Fruit fly (Drosophila melanogaster): ENCODE measurements around the gene rdx.
A peak's percentile ranks its signal among the peaks of the same experiment; 100 is the strongest.

Gene rdx

DNA sequence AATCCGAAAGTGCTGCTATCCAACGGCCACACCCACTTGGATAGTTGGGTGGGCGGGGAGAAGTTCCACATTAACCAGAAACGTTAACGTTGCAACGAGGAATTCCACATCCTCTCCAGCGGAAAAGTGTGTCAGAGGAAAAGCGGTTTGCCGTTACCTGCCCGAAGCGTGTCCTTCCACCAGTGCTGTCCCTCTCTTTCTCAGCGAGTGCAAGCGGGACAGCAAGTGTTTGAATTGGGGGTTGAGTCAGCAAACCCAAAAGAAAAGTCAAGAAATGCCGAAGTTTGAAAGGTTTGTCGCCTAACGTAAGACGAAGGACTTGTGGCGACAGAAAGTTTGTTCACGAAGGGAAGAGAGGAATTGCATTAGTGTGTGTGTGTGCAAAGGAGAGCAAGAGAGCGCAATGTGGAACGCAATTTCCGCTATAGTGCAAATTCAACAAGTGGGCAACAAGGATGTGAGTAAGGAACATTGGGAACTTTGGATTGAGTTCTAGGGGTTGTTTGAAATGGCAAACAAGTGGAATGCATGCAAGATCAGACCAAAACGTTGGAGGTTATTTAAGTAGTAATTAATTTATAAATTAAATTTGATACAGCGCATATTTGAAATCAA, 18.8 kb upstream of the rdx start (continued):
- TF ChIP-seq CG9437 (GFP tag; optimal IDR thresholded peaks at IDR 0.05) (no peak), row (GFP tag; IDR thresholded peaks at IDR 0.05) (no peak), Bgb (GFP tag; IDR thresholded peaks at IDR 0.05; ENCODE audit: partially characterized antibody) (0 out of 2 replicates have a peak, but pooled peaks have one; percentile 13), br (optimal IDR thresholded peaks at IDR 0.05) (no peak), chif (GFP tag; optimal IDR thresholded peaks at IDR 0.05) (no peak), CG15514 (GFP tag; optimal IDR thresholded peaks at IDR 0.05) (no peak), scrt (GFP tag; optimal IDR thresholded peaks at IDR 0.05) (peak; percentile 94), kni (GFP tag; optimal IDR thresholded peaks at IDR 0.05) (no peak), ranshi (GFP tag; IDR thresholded peaks at IDR 0.05) (no peak), CG4820 (GFP tag; optimal IDR thresholded peaks at IDR 0.05) (no peak), Bdp1 (GFP tag; optimal IDR thresholded peaks at IDR 0.05) (no peak), Hsf (GFP tag; optimal IDR thresholded peaks at IDR 0.05) (no peak), ems (GFP tag; optimal IDR thresholded peaks at IDR 0.05) (no peak), ewg (GFP tag; optimal IDR thresholded peaks at IDR 0.05) (peak; percentile 65), da (GFP tag; optimal IDR thresholded peaks at IDR 0.05) (no peak), CG2116 (GFP tag; optimal IDR thresholded peaks at IDR 0.05) (no peak), mirr (GFP tag; optimal IDR thresholded peaks at IDR 0.05) (no peak), ham (GFP tag; IDR thresholded peaks at IDR 0.05) (no peak), Ptx1 (GFP tag; IDR thresholded peaks at IDR 0.05) (no peak), oc (tag; optimal IDR thresholded peaks at IDR 0.05) (no peak), CG34224 (GFP tag; IDR thresholded peaks at IDR 0.05; ENCODE audit: partially characterized antibody) (no peak), CG12659 (GFP tag; optimal IDR thresholded peaks at IDR 0.05) (no peak), Myb (GFP tag; optimal IDR thresholded peaks at IDR 0.05) (no peak), E2f2 (GFP tag; IDR thresholded peaks at IDR 0.05) (no peak), hth (optimal IDR thresholded peaks at IDR 0.05) (no peak), Rx (GFP tag; IDR thresholded peaks at IDR 0.05) (no peak), vnd (GFP tag; IDR thresholded peaks at IDR 0.05; ENCODE audit: partially characterized antibody) (no peak), wor (GFP tag; IDR thresholded peaks at IDR 0.05) (no peak), CG12391 (tag; optimal IDR thresholded peaks at IDR 0.05) (no peak), ash1 (GFP tag; optimal IDR thresholded peaks at IDR 0.05) (no peak), abd-A (tag; optimal IDR thresholded peaks at IDR 0.05) (peak; percentile 79), slp2 (GFP tag; optimal IDR thresholded peaks at IDR 0.05) (no peak), CG1603 (tag; optimal IDR thresholded peaks at IDR 0.05) (no peak), GATAe (GFP tag; conservative IDR thresholded peaks at IDR 0.05) (no peak), hb (GFP tag; IDR thresholded peaks at IDR 0.05; ENCODE audit: partially characterized antibody) (no peak), HmgZ (tag; optimal IDR thresholded peaks at IDR 0.05) (no peak), CG18011 (GFP tag; optimal IDR thresholded peaks at IDR 0.05) (no peak), CG3065 (GFP tag; optimal IDR thresholded peaks at IDR 0.05) (no peak), Deaf1 (tag; optimal IDR thresholded peaks at IDR 0.05) (peak; percentile 97), CG10274 (GFP tag; optimal IDR thresholded peaks at IDR 0.05) (no peak), C15 (GFP tag; IDR thresholded peaks at IDR 0.05) (no peak), Dref (GFP tag; IDR thresholded peaks at IDR 0.05) (no peak), CG2120 (GFP tag; optimal IDR thresholded peaks at IDR 0.05) (no peak), Usf (GFP tag; optimal IDR thresholded peaks at IDR 0.05) (no peak), sr (GFP tag; IDR thresholded peaks at IDR 0.05) (no peak), vvl (GFP tag; IDR thresholded peaks at IDR 0.05) (no peak), CG9932 (GFP tag; IDR thresholded peaks at IDR 0.05) (no peak), CG15269 (tag; optimal IDR thresholded peaks at IDR 0.05) (no peak), Opbp (GFP tag; IDR thresholded peaks at IDR 0.05; ENCODE audit: partially characterized antibody) (0 out of 3 replicates have a peak, but pooled peaks have one; percentile 11), kah (GFP tag; optimal IDR thresholded peaks at IDR 0.05) (peak; percentile 29), CG11723 (GFP tag; optimal IDR thresholded peaks at IDR 0.05) (no peak)

Measured in whole organism, embryonic.